Fruit fly (Drosophila melanogaster): ENCODE results near the gene Ugt35E1.

Ugt35E1 gene

dm6 chr3R:11167931-11168465 lies 2.1 kb upstream of the Ugt35E1 start, which contains the start of gene Ugt35E2:
TSS of gene Ugt35E2 (minus strand) at chr3R:11167981.
- TF ChIP-seq Sox102F (GFP tag; optimal IDR thresholded peaks at IDR 0.05): no peak

dm6 chr3R:11160907-11161306 lies 5.0 kb downstream of the Ugt35E1 start, which contains the start of gene CG4757:
TSS of gene CG4757 (plus strand) at chr3R:11161207.
- TF ChIP-seq dac (GFP tag; optimal IDR thresholded peaks at IDR 0.05): no peak
- TF ChIP-seq CG8632 (GFP tag; optimal IDR thresholded peaks at IDR 0.05): no peak
- TF ChIP-seq CG7368 (GFP tag; optimal IDR thresholded peaks at IDR 0.05): no peak
- TF ChIP-seq CG6792 (GFP tag; optimal IDR thresholded peaks at IDR 0.05): no peak
- no peak for TF ChIP-seq CG11902 (GFP tag; optimal IDR thresholded peaks at IDR 0.05)
- no peak for TF ChIP-seq Hr38 (GFP tag; optimal IDR thresholded peaks at IDR 0.05)
- no peak for TF ChIP-seq Sox15 (GFP tag; optimal IDR thresholded peaks at IDR 0.05)
- TF ChIP-seq achi (GFP tag; optimal IDR thresholded peaks at IDR 0.05): no peak
- peak; percentile 38 for TF ChIP-seq svp (GFP tag)

DNA sequence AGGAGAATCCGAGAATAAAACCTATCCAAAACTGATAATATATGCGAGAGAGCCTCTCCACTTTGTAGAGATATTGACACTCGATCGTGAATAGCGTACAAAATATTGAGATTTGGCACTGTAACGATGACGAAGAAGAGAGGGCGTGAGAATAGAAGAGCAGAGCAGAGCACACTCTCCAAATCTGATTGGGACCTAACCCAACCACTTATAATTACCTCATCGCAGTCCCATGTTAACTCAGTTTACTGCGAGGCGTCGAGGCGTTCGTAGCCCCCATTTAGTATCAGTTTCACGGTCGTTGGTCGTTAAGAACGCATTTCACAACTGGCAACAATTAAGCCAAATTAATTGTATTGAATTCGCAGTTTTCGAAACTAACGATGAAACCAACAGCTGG lies 9.0 kb downstream of the Ugt35E1 start, which contains the start of gene Ugt302C1:
TSS of gene Ugt302C1 (plus strand) at position 241 of the 400 bp plus-strand sequence.
- peak; percentile 27; the same call in 1 of the 3 replicates for TF ChIP-seq CG6163 (GFP tag; IDR thresholded peaks at IDR 0.05)
- no peak for TF ChIP-seq fkh (GFP tag; optimal IDR thresholded peaks at IDR 0.05)
- 0 out of 3 replicates have a peak, but pooled peaks have one; percentile 22 for TF ChIP-seq eg (GFP tag; IDR thresholded peaks at IDR 0.05)
- peak; percentile 14 for TF ChIP-seq CG3919 (GFP tag; optimal IDR thresholded peaks at IDR 0.05)
- TF ChIP-seq dsx (GFP tag; optimal IDR thresholded peaks at IDR 0.05; ENCODE audit: poor library complexity, severe bottlenecking): peak; percentile 54
- peak; percentile 61 for TF ChIP-seq svp (GFP tag)
- TF ChIP-seq salr (GFP tag; optimal IDR thresholded peaks at IDR 0.05): no peak
- TF ChIP-seq CG10631 (GFP tag; optimal IDR thresholded peaks at IDR 0.05): no peak
- no peak for TF ChIP-seq Eip75B (GFP tag; optimal IDR thresholded peaks at IDR 0.05)
- peak; percentile 40 for TF ChIP-seq Eip78C (GFP tag)
- peak; percentile 95 for TF ChIP-seq vri (GFP tag; optimal IDR thresholded peaks at IDR 0.05)
- TF ChIP-seq CG16779 (tag; optimal IDR thresholded peaks at IDR 0.05): peak; percentile 2
- no peak for TF ChIP-seq fd85E (GFP tag; optimal IDR thresholded peaks at IDR 0.05)

dm6 chr3R:11154576-11155113 lies 11.2 kb downstream of the Ugt35E1 start, which contains the start of gene Ugt302E1:
TSS of gene Ugt302E1 (plus strand) at chr3R:11154626.
- TF ChIP-seq dsx (GFP tag; optimal IDR thresholded peaks at IDR 0.05; ENCODE audit: poor library complexity, severe bottlenecking) (no peak), CG34406 (GFP tag; optimal IDR thresholded peaks at IDR 0.05) (no peak), Ets21C (GFP tag; optimal IDR thresholded peaks at IDR 0.05) (no peak), Blimp-1 (GFP tag; optimal IDR thresholded peaks at IDR 0.05) (no peak), Gug (GFP tag; IDR thresholded peaks at IDR 0.05) (no peak), topi (GFP tag; optimal IDR thresholded peaks at IDR 0.05) (no peak), cyc (GFP tag; optimal IDR thresholded peaks at IDR 0.05) (no peak), Sox102F (GFP tag; optimal IDR thresholded peaks at IDR 0.05) (no peak), esn (GFP tag; optimal IDR thresholded peaks at IDR 0.05) (no peak), CG6163 (GFP tag; IDR thresholded peaks at IDR 0.05) (no peak), CG6854 (GFP tag; optimal IDR thresholded peaks at IDR 0.05) (no peak)

dm6 chr3R:11153799-11154273 lies 12.0 kb downstream of the Ugt35E1 start, which contains the start of gene Ugt302K1:
TSS of gene Ugt302K1 (minus strand) at chr3R:11153849.
- peak; percentile 53 for TF ChIP-seq Met (GFP tag; optimal IDR thresholded peaks at IDR 0.05)
- TF ChIP-seq CG11294 (GFP tag; IDR thresholded peaks at IDR 0.05): peak; percentile 22; the same call in 1 of the 2 replicates
- no peak for TF ChIP-seq CG1621 (tag; optimal IDR thresholded peaks at IDR 0.05)
- no peak for TF ChIP-seq Hr38 (GFP tag; optimal IDR thresholded peaks at IDR 0.05)
- TF ChIP-seq acj6 (GFP tag; optimal IDR thresholded peaks at IDR 0.05): peak; percentile 36
- peak; percentile 84 for TF ChIP-seq Eip78C (GFP tag)
- peak; percentile 51 for TF ChIP-seq achi (GFP tag; optimal IDR thresholded peaks at IDR 0.05)
- no peak for TF ChIP-seq ss (GFP tag; optimal IDR thresholded peaks at IDR 0.05)
- TF ChIP-seq dsx (GFP tag; optimal IDR thresholded peaks at IDR 0.05; ENCODE audit: poor library complexity, severe bottlenecking): peak; percentile 58
- peak; percentile 2 for TF ChIP-seq Lpt (GFP tag; optimal IDR thresholded peaks at IDR 0.05)
- TF ChIP-seq Hr4 (GFP tag; optimal IDR thresholded peaks at IDR 0.05): no peak
- TF ChIP-seq CG8119 (GFP tag; IDR thresholded peaks at IDR 0.05): peak; percentile 62
- TF ChIP-seq CG11902 (GFP tag; optimal IDR thresholded peaks at IDR 0.05): peak; percentile 11
- TF ChIP-seq CG10669 (GFP tag; optimal IDR thresholded peaks at IDR 0.05): peak; percentile 57
- TF ChIP-seq Sox15 (GFP tag; optimal IDR thresholded peaks at IDR 0.05): peak; percentile 1
- no peak for TF ChIP-seq CG4318 (GFP tag; optimal IDR thresholded peaks at IDR 0.05)
- peak; percentile 12 for TF ChIP-seq Smox (GFP tag; optimal IDR thresholded peaks at IDR 0.05)
- TF ChIP-seq CG32006 (GFP tag; optimal IDR thresholded peaks at IDR 0.05): no peak
- TF ChIP-seq CG6276 (GFP tag; optimal IDR thresholded peaks at IDR 0.05): no peak
- peak; percentile 77; the same call in 2 of the 3 replicates for TF ChIP-seq CG6163 (GFP tag; IDR thresholded peaks at IDR 0.05)
